Worm (Caenorhabditis elegans) whole organism, midembryonic: Measurements from ENCODE around the gene K09D9.9.

Experiments used
- cog-1 ChIP-seq: sonication (generic microtip); optimal IDR thresholded peaks from 2 replicates; lab custom pipeline; 2016; ENCODE audit warnings: missing genetic modification characterization, missing compliant biosample characterization
- tab-1 ChIP-seq: fragments of 200-800 bp; sonication (Bioruptor generic); IDR thresholded peaks from 2 replicates; pipeline ENCODE4 v1.3.6; 2022; ENCODE audit warnings: missing genetic modification characterization, missing compliant biosample characterization

ce11 chrV:3981680-3982079, 12.3 kb downstream of the K09D9.9 start, which contains the start of gene nlp-30:
- TF ChIP-seq tab-1 (GFP tag; lab: Robert Waterston, UW): no peak
- TF ChIP-seq cog-1 (tag; lab: Kevin White, UChicago): no peak
